Fruit fly (Drosophila melanogaster) whole organism, wandering third instar larva: Measurements from ENCODE around the gene Kr-h2.
A peak's percentile ranks its signal among the peaks of the same experiment; 100 is the strongest.

Source experiments
- Abd-B ChIP-seq: fragments of >200 bp; optimal IDR thresholded peaks from 2 replicates; lab custom pipeline; 2017; ENCODE audit warnings: missing biosample characterization, missing genetic modification characterization
- CG9705 ChIP-seq: fragments of 200-800 bp; sonication (Bioruptor generic); optimal IDR thresholded peaks from 2 replicates; lab custom pipeline; 2018; ENCODE audit warnings: missing biosample characterization, mild to moderate bottlenecking, missing genetic modification characterization
- CrebA ChIP-seq: fragments of 200-800 bp; sonication (Bioruptor generic); optimal IDR thresholded peaks from 2 replicates; lab custom pipeline; 2016; ENCODE audit warnings: missing biosample characterization, mild to moderate bottlenecking, missing genetic modification characterization, borderline replicate concordance
- Dfd ChIP-seq: fragments of >200 bp; optimal IDR thresholded peaks from 2 replicates; lab custom pipeline; 2017; ENCODE audit warnings: missing biosample characterization, missing genetic modification characterization
- Dif ChIP-seq: fragments of 200-275, 200-300 bp; sonication (Bioruptor generic); optimal IDR thresholded peaks from 2 replicates; lab custom pipeline; 2018; ENCODE audit warnings: missing biosample characterization, missing genetic modification characterization; ENCODE audit not compliant: partially characterized antibody
- GATAd ChIP-seq: sonication (Bioruptor generic); optimal IDR thresholded peaks from 2 replicates; lab custom pipeline; 2016; ENCODE audit warnings: missing biosample characterization, missing genetic modification characterization
- HLH106 ChIP-seq: fragments of 200-800 bp; optimal IDR thresholded peaks from 3 replicates; lab custom pipeline; 2019; ENCODE audit warnings: missing biosample characterization, mild to moderate bottlenecking, missing genetic modification characterization, moderate library complexity
- Hnf4 ChIP-seq: fragments of 200-800 bp; sonication (Bioruptor generic); optimal IDR thresholded peaks from 2 replicates; lab custom pipeline; 2016; ENCODE audit warnings: missing biosample characterization, mild to moderate bottlenecking, missing genetic modification characterization
- Hr78 ChIP-seq: fragments of >200 bp; optimal IDR thresholded peaks from 2 replicates; lab custom pipeline; 2017; ENCODE audit warnings: missing biosample characterization, missing genetic modification characterization
- Hr83 ChIP-seq: fragments of 200-300 bp; sonication (Bioruptor generic); optimal IDR thresholded peaks from 2 replicates; lab custom pipeline; 2016; ENCODE audit warnings: missing biosample characterization, mild to moderate bottlenecking, missing genetic modification characterization, moderate library complexity; ENCODE audit not compliant: poor library complexity, severe bottlenecking
- Jra ChIP-seq: sonication (Bioruptor generic); optimal IDR thresholded peaks from 2 replicates; lab custom pipeline; 2016; ENCODE audit warnings: missing biosample characterization, missing genetic modification characterization
- Mio ChIP-seq: sonication (Bioruptor generic); optimal IDR thresholded peaks from 2 replicates; lab custom pipeline; 2016; ENCODE audit warnings: missing biosample characterization, missing genetic modification characterization
- Myc ChIP-seq: fragments of >200 bp; optimal IDR thresholded peaks from 2 replicates; lab custom pipeline; 2017
- OdsH ChIP-seq: fragments of 200-800 bp; sonication (Bioruptor generic); optimal IDR thresholded peaks from 2 replicates; lab custom pipeline; 2016; ENCODE audit warnings: missing biosample characterization, mild to moderate bottlenecking, missing genetic modification characterization
- Rel ChIP-seq, 2 experiments: fragments of 200-800 bp; sonication (Bioruptor generic) in 1 of 2; optimal IDR thresholded peaks; 2 replicates in 1 of 2; 3 replicates in 1 of 2; lab custom pipeline; 2016 to 2019; ENCODE audit warnings: mild to moderate bottlenecking in 2 of 2, missing biosample characterization in 2 of 2, missing genetic modification characterization in 2 of 2, moderate library complexity in 1 of 2
- Sp1 ChIP-seq: fragments of 200-800 bp; sonication (Bioruptor generic); optimal IDR thresholded peaks from 3 replicates; lab custom pipeline; 2019; ENCODE audit warnings: missing biosample characterization, mild to moderate bottlenecking, missing genetic modification characterization, moderate library complexity
- Vsx2 ChIP-seq: fragments of 200-300, 225-300 bp; sonication (Bioruptor generic); optimal IDR thresholded peaks from 2 replicates; lab custom pipeline; 2018; ENCODE audit warnings: missing biosample characterization, missing genetic modification characterization; ENCODE audit not compliant: partially characterized antibody
- br ChIP-seq: fragments of 200-800 bp; sonication (Bioruptor generic); optimal IDR thresholded peaks from 2 replicates; lab custom pipeline; 2016; ENCODE audit warnings: missing biosample characterization, missing genetic modification characterization
- brk ChIP-seq: fragments of 200-800 bp; sonication (Bioruptor generic); optimal IDR thresholded peaks from 2 replicates; lab custom pipeline; 2016; ENCODE audit warnings: missing biosample characterization, mild to moderate bottlenecking, missing genetic modification characterization
- dl ChIP-seq, 2 experiments: fragments of 175-275, 200-275 bp in 1 of 2; fragments of 200-275 bp in 1 of 2; sonication (Bioruptor generic); optimal IDR thresholded peaks; lab custom pipeline; 2018; ENCODE audit warnings: mild to moderate bottlenecking in 2 of 2, missing biosample characterization in 2 of 2, missing genetic modification characterization in 2 of 2, moderate library complexity in 2 of 2; ENCODE audit not compliant: partially characterized antibody in 2 of 2, insufficient read depth in 1 of 2
- dmrt93B ChIP-seq: fragments of 200-800 bp; sonication (Bioruptor generic); optimal IDR thresholded peaks from 2 replicates; lab custom pipeline; 2018; ENCODE audit warnings: missing biosample characterization, mild to moderate bottlenecking, missing genetic modification characterization
- dsf ChIP-seq: sonication (Bioruptor generic); optimal IDR thresholded peaks from 2 replicates; lab custom pipeline; 2016; ENCODE audit warnings: missing biosample characterization, missing genetic modification characterization, borderline replicate concordance
- foxo ChIP-seq, 2 experiments: fragments of 200-800 bp; sonication (Bioruptor generic); optimal IDR thresholded peaks; 2 replicates in 1 of 2; 3 replicates in 1 of 2; lab custom pipeline; 2016 to 2017; ENCODE audit warnings: missing biosample characterization in 2 of 2, missing genetic modification characterization in 2 of 2
- fru ChIP-seq: fragments of 200-800 bp; sonication (Bioruptor generic); optimal IDR thresholded peaks from 3 replicates; lab custom pipeline; 2016; ENCODE audit warnings: missing biosample characterization, mild to moderate bottlenecking, missing genetic modification characterization
- h ChIP-seq: fragments of 200-800 bp; sonication (Bioruptor generic); optimal IDR thresholded peaks from 3 replicates; lab custom pipeline; 2016; ENCODE audit warnings: missing biosample characterization, mild to moderate bottlenecking, missing genetic modification characterization
- jim ChIP-seq: fragments of 175-275, 200-325 bp; sonication (Bioruptor generic); optimal IDR thresholded peaks from 2 replicates; lab custom pipeline; 2016; ENCODE audit warnings: missing biosample characterization, mild to moderate bottlenecking, missing genetic modification characterization
- lola ChIP-seq: fragments of >200 bp; optimal IDR thresholded peaks from 2 replicates; lab custom pipeline; 2017; ENCODE audit warnings: missing biosample characterization, missing genetic modification characterization
- pan ChIP-seq: fragments of >200 bp; optimal IDR thresholded peaks from 2 replicates; lab custom pipeline; 2017
- psq ChIP-seq: fragments of 200-800 bp; sonication (Bioruptor generic); optimal IDR thresholded peaks from 3 replicates; lab custom pipeline; 2017; ENCODE audit warnings: missing biosample characterization, mild to moderate bottlenecking, missing genetic modification characterization, moderate library complexity
- rgr ChIP-seq: fragments of 200-800 bp; sonication (Bioruptor generic); optimal IDR thresholded peaks from 3 replicates; lab custom pipeline; 2016; ENCODE audit warnings: missing biosample characterization, mild to moderate bottlenecking, missing genetic modification characterization
- sage ChIP-seq: fragments of 200-800 bp; sonication (Bioruptor generic); optimal IDR thresholded peaks from 2 replicates; lab custom pipeline; 2016; ENCODE audit warnings: missing biosample characterization, mild to moderate bottlenecking, missing genetic modification characterization
- sv ChIP-seq: fragments of 200-800 bp; sonication (Bioruptor generic); optimal IDR thresholded peaks from 3 replicates; lab custom pipeline; 2016; ENCODE audit warnings: missing biosample characterization, missing genetic modification characterization
- tai ChIP-seq: sonication (Bioruptor generic); optimal IDR thresholded peaks from 2 replicates; lab custom pipeline; 2016; ENCODE audit warnings: missing biosample characterization, missing genetic modification characterization
- usp ChIP-seq: fragments of >200 bp; optimal IDR thresholded peaks from 2 replicates; lab custom pipeline; 2017; ENCODE audit warnings: missing biosample characterization, missing genetic modification characterization
- woc ChIP-seq: sonication (Bioruptor generic); optimal IDR thresholded peaks from 2 replicates; lab custom pipeline; 2016; ENCODE audit warnings: missing biosample characterization, mild to moderate bottlenecking, missing genetic modification characterization

Gene Kr-h2

dm6 chr2L:6090365-6090764, 19.6 kb downstream of the Kr-h2 start:
- TF ChIP-seq fru (GFP tag; lab: Kevin White, UChicago) (no peak), Hr78 (GFP tag; lab: Kevin White, UChicago) (no peak), Rel (GFP tag; optimal IDR thresholded peaks at IDR 0.05; lab: Kevin White, UChicago) (no peak), Rel (tag; optimal IDR thresholded peaks at IDR 0.05; lab: Kevin White, UChicago) (peak; percentile 82)

- TF ChIP-seq Dfd = peak; percentile 29
- TF ChIP-seq Hnf4 (GFP tag; lab: Kevin White, UChicago) = no peak
These were observed 20.3 kb downstream of the Kr-h2 start, which contains the start of gene CG45075 for dm6 chr2L:6090786-6091716. TSS of gene CG45075 (plus strand) at chr2L:6091412.

dm6 chr2L:6092300-6092699, 21.5 kb downstream of the Kr-h2 start:
- no peak for TF ChIP-seq OdsH (GFP tag; lab: Kevin White, UChicago)
- TF ChIP-seq jim = no peak
- no peak for TF ChIP-seq dl (GFP tag; optimal IDR thresholded peaks at IDR 0.05; lab: Kevin White, UChicago; ENCODE audit: insufficient read depth in 1 of 2, partially characterized antibody in 2 of 2)
- no peak for TF ChIP-seq Sp1 (GFP tag; lab: Kevin White, UChicago)
- no peak for TF ChIP-seq brk
- TF ChIP-seq dsf (GFP tag; lab: Kevin White, UChicago) = no peak
- TF ChIP-seq pan (lab: Kevin White, UChicago) = no peak

- TF ChIP-seq brk = no peak
- no peak for TF ChIP-seq tai (GFP tag; lab: Kevin White, UChicago)
- peak; percentile 84 for TF ChIP-seq Dif
- TF ChIP-seq lola (GFP tag; lab: Kevin White, UChicago) = no peak
- TF ChIP-seq dl (GFP tag; optimal IDR thresholded peaks at IDR 0.05; lab: Kevin White, UChicago; ENCODE audit: insufficient read depth in 1 of 2, partially characterized antibody in 2 of 2) = peak in 1 of 2 experiments; percentile 53
- peak; percentile 40 for TF ChIP-seq h
- TF ChIP-seq sage = no peak
- TF ChIP-seq Jra (GFP tag; lab: Kevin White, UChicago) = no peak
- no peak for TF ChIP-seq GATAd (GFP tag; lab: Kevin White, UChicago)
- TF ChIP-seq woc (GFP tag; lab: Kevin White, UChicago) = peak; percentile 68
- no peak for TF ChIP-seq Rel (GFP tag; optimal IDR thresholded peaks at IDR 0.05; lab: Kevin White, UChicago)
- peak; percentile 28 for TF ChIP-seq Rel (tag; optimal IDR thresholded peaks at IDR 0.05; lab: Kevin White, UChicago)
- TF ChIP-seq usp = no peak
- peak; percentile 9 for TF ChIP-seq Hnf4 (GFP tag; lab: Kevin White, UChicago)
- TF ChIP-seq Hr78 (GFP tag; lab: Kevin White, UChicago) = no peak
- no peak for TF ChIP-seq dmrt93B (GFP tag; lab: Kevin White, UChicago)
- TF ChIP-seq HLH106 (tag; lab: Kevin White, UChicago) = peak; percentile 0
- TF ChIP-seq br (GFP tag; lab: Kevin White, UChicago) = no peak
- peak in 1 of 2 experiments; percentile 15 for TF ChIP-seq foxo (GFP tag; optimal IDR thresholded peaks at IDR 0.05; lab: Kevin White, UChicago)
- TF ChIP-seq Vsx2 (GFP tag; lab: Kevin White, UChicago) = no peak
- TF ChIP-seq psq (GFP tag; lab: Kevin White, UChicago) = no peak
- TF ChIP-seq Abd-B = no peak
- TF ChIP-seq Dfd = no peak
- TF ChIP-seq Mio (GFP tag; lab: Kevin White, UChicago) = no peak
- TF ChIP-seq CrebA = no peak
- TF ChIP-seq Sp1 (GFP tag; lab: Kevin White, UChicago) = no peak
- no peak for TF ChIP-seq sv (GFP tag; lab: Kevin White, UChicago)
- no peak for TF ChIP-seq fru (GFP tag; lab: Kevin White, UChicago)
- TF ChIP-seq Myc = peak; percentile 41
- no peak for TF ChIP-seq pan (lab: Kevin White, UChicago)
- no peak for TF ChIP-seq dsf (GFP tag; lab: Kevin White, UChicago)
- TF ChIP-seq rgr (GFP tag; lab: Kevin White, UChicago) = no peak
- no peak for TF ChIP-seq CG9705 (GFP tag; lab: Kevin White, UChicago)
- TF ChIP-seq jim = peak; percentile 40
- peak; percentile 13 for TF ChIP-seq Hr83 (GFP tag; lab: Kevin White, UChicago)
These were observed 27.9 kb downstream of the Kr-h2 start, which contains the start of gene CG9175 for dm6 chr2L:6098479-6099269. TSS of gene CG9175 (minus strand) at chr2L:6098966.
